Fruit fly (Drosophila melanogaster) whole organism, adult: ENCODE results near the gene CG7557.

Experiments
- CG7045 ChIP-seq: fragments of 200-800 bp; sonication (Bioruptor generic); optimal IDR thresholded peaks from 2 replicates; lab custom pipeline; 2017; ENCODE audit warnings: missing biosample characterization, mild to moderate bottlenecking, missing genetic modification characterization
- Clk ChIP-seq: fragments of 200-800 bp; sonication (Bioruptor generic); optimal IDR thresholded peaks from 2 replicates; lab custom pipeline; 2017; ENCODE audit warnings: missing biosample characterization, missing genetic modification characterization
- Crg-1 ChIP-seq: fragments of 200-800 bp; sonication (Bioruptor generic); optimal IDR thresholded peaks from 2 replicates; lab custom pipeline; 2016; ENCODE audit warnings: missing biosample characterization, missing genetic modification characterization
- bab1 ChIP-seq: fragments of 200-800 bp; sonication (Bioruptor generic); optimal IDR thresholded peaks from 3 replicates; lab custom pipeline; 2019; ENCODE audit warnings: missing biosample characterization, mild to moderate bottlenecking, missing genetic modification characterization, moderate library complexity
- kay ChIP-seq: fragments of 200-800 bp; sonication (Bioruptor generic); peaks from one replicate; lab custom pipeline; 2016; ENCODE audit warnings: missing biosample characterization, missing genetic modification characterization, borderline replicate concordance
- pad ChIP-seq: fragments of 200-800 bp; sonication (Bioruptor generic); optimal IDR thresholded peaks from 3 replicates; lab custom pipeline; 2017; ENCODE audit warnings: missing biosample characterization, missing genetic modification characterization, mild to moderate bottlenecking, moderate library complexity, missing genetic modification reagents
- tj ChIP-seq: fragments of 200-800 bp; sonication (Bioruptor generic); optimal IDR thresholded peaks from 3 replicates; lab custom pipeline; 2017; ENCODE audit warnings: missing biosample characterization, mild to moderate bottlenecking, missing genetic modification characterization, moderate library complexity

DNA sequence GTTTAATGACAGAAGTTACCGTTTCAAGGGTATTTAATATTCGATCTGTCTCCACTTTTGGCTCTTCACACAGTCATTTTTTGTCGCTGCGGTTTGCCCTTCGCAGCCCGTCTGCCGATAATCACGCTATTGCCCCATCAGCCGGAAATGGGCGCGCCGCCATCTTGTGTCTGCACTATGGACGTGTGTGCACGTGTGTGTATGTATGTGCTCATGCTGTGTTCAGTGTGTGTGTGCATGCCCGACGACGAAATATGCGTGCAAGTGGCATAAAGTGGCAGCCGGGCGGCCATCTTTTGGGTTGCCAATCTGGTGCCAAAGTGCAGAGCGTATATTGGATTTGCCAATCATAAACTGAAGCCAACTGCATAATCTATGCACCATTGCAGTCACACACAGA lies 9.5 kb downstream of the CG7557 start:
- TF ChIP-seq Clk (GFP tag; lab: Kevin White, UChicago) (no peak), pad (GFP tag; lab: Kevin White, UChicago) (no peak), tj (GFP tag; lab: Kevin White, UChicago) (no peak), kay (no peak), bab1 (GFP tag; lab: Kevin White, UChicago) (no peak), Crg-1 (GFP tag; lab: Kevin White, UChicago) (no peak), CG7045 (no peak)
